Fruit fly (Drosophila melanogaster) whole organism: ENCODE results near the gene Oatp26F.

ENCODE experiments used
- CG8478 ChIP-seq: fragments of >200 bp; optimal IDR thresholded peaks from 2 replicates; lab custom pipeline; 2018; ENCODE audit warnings: inconsistent platforms
- EcR ChIP-seq, 2 experiments: fragments of >200 bp; optimal IDR thresholded peaks; 2 replicates each; lab custom pipeline; 2017; ENCODE audit warnings: missing biosample characterization in 2 of 2, missing genetic modification characterization in 2 of 2, missing genetic modification reagents in 2 of 2
- pan ChIP-seq: fragments of >200 bp; optimal IDR thresholded peaks from 2 replicates; lab custom pipeline; 2017
- psq ChIP-seq: fragments of >200 bp; optimal IDR thresholded peaks from 2 replicates; lab custom pipeline; 2017

- no peak for TF ChIP-seq EcR (GFP tag; optimal IDR thresholded peaks at IDR 0.05; lab: Kevin White, UChicago)
- no peak for TF ChIP-seq psq (lab: Kevin White, UChicago)
- TF ChIP-seq pan (lab: Kevin White, UChicago), result no peak
- TF ChIP-seq CG8478 (lab: Kevin White, UChicago), result no peak
Observed at dm6 chr2L:6647103-6647711, 15.0 kb upstream of the Oatp26F start.
